Worm (Caenorhabditis elegans) whole organism, midembryonic: ENCODE data around the gene F49H12.2.

ENCODE experiments used
- T22C8.4 ChIP-seq: fragments of 200-800 bp; sonication (Bioruptor generic); IDR thresholded peaks from 2 replicates; pipeline ENCODE4 v1.3.6; 2022; ENCODE audit warnings: missing genetic modification characterization, missing compliant biosample characterization
- cog-1 ChIP-seq: sonication (generic microtip); optimal IDR thresholded peaks from 2 replicates; lab custom pipeline; 2016; ENCODE audit warnings: missing genetic modification characterization, missing compliant biosample characterization
- flt-1 ChIP-seq: fragments of 200-800 bp; sonication (Bioruptor generic); IDR thresholded peaks from 2 replicates; pipeline ENCODE4 v1.3.6; 2022; ENCODE audit warnings: missing genetic modification characterization, missing compliant biosample characterization
- klf-2 ChIP-seq: fragments of 200-800 bp; sonication (Bioruptor generic); conservative IDR thresholded peaks from 2 replicates; pipeline ENCODE4 v1.3.6; 2022; ENCODE audit warnings: missing genetic modification reagents, missing genetic modification characterization, missing compliant biosample characterization
- med-1 ChIP-seq: sonication (generic microtip); optimal IDR thresholded peaks from 2 replicates; lab custom pipeline; 2017; ENCODE audit warnings: missing genetic modification characterization, mild to moderate bottlenecking, missing compliant biosample characterization, antibody characterized with exemption, missing genetic modification reagents; ENCODE audit not compliant: insufficient read depth
- ref-1 ChIP-seq: fragments of 200-800 bp; sonication (Bioruptor generic); conservative IDR thresholded peaks from 2 replicates; pipeline ENCODE4 v1.3.6; 2022; ENCODE audit warnings: missing genetic modification reagents, missing genetic modification characterization, missing compliant biosample characterization
- tab-1 ChIP-seq: fragments of 200-800 bp; sonication (Bioruptor generic); IDR thresholded peaks from 2 replicates; pipeline ENCODE4 v1.3.6; 2022; ENCODE audit warnings: missing genetic modification characterization, missing compliant biosample characterization
- ztf-23 ChIP-seq: fragments of 200-800 bp; sonication (Bioruptor generic); IDR thresholded peaks from 2 replicates; pipeline ENCODE4 v1.3.6; 2022; ENCODE audit warnings: missing genetic modification reagents, missing genetic modification characterization, missing compliant biosample characterization
- ztf-29 ChIP-seq: fragments of 200-800 bp; sonication (Bioruptor generic); IDR thresholded peaks from 2 replicates; pipeline ENCODE4 v1.3.6; 2022; ENCODE audit warnings: missing genetic modification reagents, missing genetic modification characterization, missing compliant biosample characterization

The F49H12.2 gene

ce11 chrX:2084988-2085387 lies at the start of gene F49H12.2:
Gene F49H12.2 (plus strand): TSS chrX:2085288.
- TF ChIP-seq ztf-29 (GFP tag; lab: Robert Waterston, UW): no peak
- no peak for TF ChIP-seq tab-1 (GFP tag; lab: Robert Waterston, UW)
- no peak for TF ChIP-seq cog-1 (tag; lab: Kevin White, UChicago)
- TF ChIP-seq flt-1 (GFP tag; lab: Robert Waterston, UW): no peak
- no peak for TF ChIP-seq ref-1
- TF ChIP-seq ztf-23 (GFP tag; lab: Robert Waterston, UW): no peak

- TF ChIP-seq ztf-23 (GFP tag; lab: Robert Waterston, UW) (no peak), cog-1 (tag; lab: Kevin White, UChicago) (no peak), tab-1 (GFP tag; lab: Robert Waterston, UW) (no peak), ref-1 (no peak), med-1 (no peak), klf-2 (no peak), ztf-29 (GFP tag; lab: Robert Waterston, UW) (no peak), flt-1 (GFP tag; lab: Robert Waterston, UW) (no peak), T22C8.4 (GFP tag; lab: Robert Waterston, UW) (no peak)
Observed at ce11 chrX:2039358-2039757, 45.7 kb upstream of the F49H12.2 start, which contains the start of gene smex-2. Gene smex-2 (minus strand): TSS chrX:2039458.

- TF ChIP-seq flt-1 (GFP tag; lab: Robert Waterston, UW): peak; percentile 46; the same call in 1 of the 2 replicates
- TF ChIP-seq ref-1: no peak
- no peak for TF ChIP-seq tab-1 (GFP tag; lab: Robert Waterston, UW)
Observed at ce11 chrX:2040877-2041276, 44.2 kb upstream of the F49H12.2 start.

- TF ChIP-seq ztf-29 (GFP tag; lab: Robert Waterston, UW): no peak
- no peak for TF ChIP-seq T22C8.4 (GFP tag; lab: Robert Waterston, UW)
- TF ChIP-seq cog-1 (tag; lab: Kevin White, UChicago): no peak
- TF ChIP-seq tab-1 (GFP tag; lab: Robert Waterston, UW): no peak
- no peak for TF ChIP-seq med-1
Observed at ce11 chrX:2041448-2042138, 43.5 kb upstream of the F49H12.2 start.

- TF ChIP-seq ref-1 (no peak), tab-1 (GFP tag; lab: Robert Waterston, UW) (0 out of 2 replicates have a peak, but pooled peaks have one; percentile 45)
Observed at ce11 chrX:2042621-2043020, 42.5 kb upstream of the F49H12.2 start.

ce11 chrX:2043224-2043623 lies 41.9 kb upstream of the F49H12.2 start:
- TF ChIP-seq tab-1 (GFP tag; lab: Robert Waterston, UW) (peak; percentile 40; the same call in 1 of the 2 replicates), ref-1 (no peak), ztf-23 (GFP tag; lab: Robert Waterston, UW) (peak; percentile 53; the same call in 1 of the 2 replicates)

ce11 chrX:2044541-2045168 lies 40.4 kb upstream of the F49H12.2 start:
- TF ChIP-seq klf-2 (no peak), ztf-29 (GFP tag; lab: Robert Waterston, UW) (no peak), ztf-23 (GFP tag; lab: Robert Waterston, UW) (0 out of 2 replicates have a peak, but pooled peaks have one; percentile 53), med-1 (no peak), tab-1 (GFP tag; lab: Robert Waterston, UW) (0 out of 2 replicates have a peak, but pooled peaks have one; percentile 22), cog-1 (tag; lab: Kevin White, UChicago) (no peak), T22C8.4 (GFP tag; lab: Robert Waterston, UW) (no peak), ref-1 (no peak), flt-1 (GFP tag; lab: Robert Waterston, UW) (peak; percentile 59; the same call in 1 of the 2 replicates)

- TF ChIP-seq ztf-29 (GFP tag; lab: Robert Waterston, UW) (no peak), flt-1 (GFP tag; lab: Robert Waterston, UW) (no peak), klf-2 (no peak), med-1 (no peak), tab-1 (GFP tag; lab: Robert Waterston, UW) (no peak), T22C8.4 (GFP tag; lab: Robert Waterston, UW) (no peak)
Observed at ce11 chrX:2045603-2046002, 39.5 kb upstream of the F49H12.2 start.

- TF ChIP-seq flt-1 (GFP tag; lab: Robert Waterston, UW) (0 out of 2 replicates have a peak, but pooled peaks have one; percentile 40), T22C8.4 (GFP tag; lab: Robert Waterston, UW) (no peak), med-1 (no peak), cog-1 (tag; lab: Kevin White, UChicago) (peak; percentile 27), ref-1 (no peak), ztf-23 (GFP tag; lab: Robert Waterston, UW) (peak; percentile 59; the same call in 1 of the 2 replicates)
Observed at ce11 chrX:2046124-2046722, 38.9 kb upstream of the F49H12.2 start, which contains the start of gene igcm-4. Gene igcm-4 (minus strand): TSS chrX:2046360.

ce11 chrX:2047208-2047946 lies 37.7 kb upstream of the F49H12.2 start:
- no peak for TF ChIP-seq flt-1 (GFP tag; lab: Robert Waterston, UW)
- TF ChIP-seq ref-1: no peak
- TF ChIP-seq cog-1 (tag; lab: Kevin White, UChicago): no peak
- no peak for TF ChIP-seq klf-2
- TF ChIP-seq ztf-29 (GFP tag; lab: Robert Waterston, UW): no peak
- TF ChIP-seq tab-1 (GFP tag; lab: Robert Waterston, UW): no peak
- no peak for TF ChIP-seq med-1
- TF ChIP-seq T22C8.4 (GFP tag; lab: Robert Waterston, UW): no peak
- TF ChIP-seq ztf-23 (GFP tag; lab: Robert Waterston, UW): no peak
